Fruit fly (Drosophila melanogaster) Kc167 (cell line): ENCODE data around the gene CG1503.

ENCODE experiments used
- Myc ChIP-seq: fragments of >200 bp; optimal IDR thresholded peaks from 2 replicates; lab custom pipeline; 2017; ENCODE audit warnings: missing external identifiers
- Sin3A ChIP-seq: fragments of >200 bp; optimal IDR thresholded peaks from 2 replicates; lab custom pipeline; 2018; ENCODE audit warnings: missing external identifiers
- h ChIP-seq: fragments of >200 bp; optimal IDR thresholded peaks from 3 replicates; lab custom pipeline; 2018; ENCODE audit warnings: missing external identifiers
- insv ChIP-seq: fragments of >200 bp; optimal IDR thresholded peaks from 3 replicates; lab custom pipeline; 2018; ENCODE audit warnings: missing external identifiers
- psq ChIP-seq: fragments of >200 bp; optimal IDR thresholded peaks from 2 replicates; lab custom pipeline; 2017; ENCODE audit warnings: missing external identifiers
- ttk ChIP-seq: sonication (Bioruptor generic); optimal IDR thresholded peaks from 2 replicates; lab custom pipeline; 2017; ENCODE audit warnings: missing external identifiers

The CG1503 gene

dm6 chrX:21106269-21106668, at the start of gene CG1503:
CG1503 (minus strand) TSS chrX:21106369.
- TF ChIP-seq h: no peak
- TF ChIP-seq Myc (lab: Kevin White, UChicago): no peak
- no peak for TF ChIP-seq insv
- TF ChIP-seq ttk (lab: Kevin White, UChicago): no peak
- TF ChIP-seq psq (lab: Kevin White, UChicago): no peak
- TF ChIP-seq Sin3A (lab: Kevin White, UChicago): no peak

- no peak for TF ChIP-seq psq (lab: Kevin White, UChicago)
- TF ChIP-seq Myc (lab: Kevin White, UChicago): no peak
- no peak for TF ChIP-seq h
Observed at dm6 chrX:21146941-21147340, 40.8 kb upstream of the CG1503 start, which contains the start of gene CG45154. CG45154 (minus strand) TSS chrX:21147041.

- TF ChIP-seq Myc (lab: Kevin White, UChicago) (no peak), ttk (lab: Kevin White, UChicago) (no peak), Sin3A (lab: Kevin White, UChicago) (no peak)
Observed at dm6 chrX:21127267-21127666, 21.1 kb upstream of the CG1503 start.

- TF ChIP-seq Sin3A (lab: Kevin White, UChicago) (no peak), insv (no peak), psq (lab: Kevin White, UChicago) (no peak), Myc (lab: Kevin White, UChicago) (no peak), h (no peak), ttk (lab: Kevin White, UChicago) (no peak)
Observed at dm6 chrX:21126790-21127189, 20.6 kb upstream of the CG1503 start.

dm6 chrX:21125966-21126553, 19.9 kb upstream of the CG1503 start:
- no peak for TF ChIP-seq psq (lab: Kevin White, UChicago)
- no peak for TF ChIP-seq insv
- TF ChIP-seq ttk (lab: Kevin White, UChicago): no peak
- TF ChIP-seq h: no peak
- no peak for TF ChIP-seq Myc (lab: Kevin White, UChicago)
- TF ChIP-seq Sin3A (lab: Kevin White, UChicago): no peak

dm6 chrX:21124176-21124575, 18.0 kb upstream of the CG1503 start:
- TF ChIP-seq Sin3A (lab: Kevin White, UChicago) (no peak), h (no peak), psq (lab: Kevin White, UChicago) (no peak), Myc (lab: Kevin White, UChicago) (no peak), insv (no peak), ttk (lab: Kevin White, UChicago) (no peak)

dm6 chrX:21123499-21123898, 17.3 kb upstream of the CG1503 start, which contains the start of gene ldd:
ldd (plus strand) TSS chrX:21123634.
- TF ChIP-seq Sin3A (lab: Kevin White, UChicago): no peak
- no peak for TF ChIP-seq insv
- no peak for TF ChIP-seq h
- no peak for TF ChIP-seq ttk (lab: Kevin White, UChicago)
- TF ChIP-seq Myc (lab: Kevin White, UChicago): no peak
- TF ChIP-seq psq (lab: Kevin White, UChicago): no peak

dm6 chrX:21116864-21117464, 10.8 kb upstream of the CG1503 start, which contains the start of the genes unc and CG15445:
unc (minus strand) TSS chrX:21116914.
CG15445 (plus strand) TSS chrX:21117159.
- no peak for TF ChIP-seq h
- TF ChIP-seq ttk (lab: Kevin White, UChicago): no peak
- no peak for TF ChIP-seq psq (lab: Kevin White, UChicago)
- TF ChIP-seq Sin3A (lab: Kevin White, UChicago): no peak
- TF ChIP-seq Myc (lab: Kevin White, UChicago): no peak
- TF ChIP-seq insv: no peak

dm6 chrX:21102106-21102505, 4.1 kb downstream of the CG1503 start, which contains the start of gene CG15446:
CG15446 (minus strand) TSS chrX:21102206.
- no peak for TF ChIP-seq Sin3A (lab: Kevin White, UChicago)
- no peak for TF ChIP-seq psq (lab: Kevin White, UChicago)
- no peak for TF ChIP-seq Myc (lab: Kevin White, UChicago)
- TF ChIP-seq h: no peak
- no peak for TF ChIP-seq insv
- TF ChIP-seq ttk (lab: Kevin White, UChicago): no peak

dm6 chrX:21093544-21093943, 12.6 kb downstream of the CG1503 start, which contains the start of gene stg1:
stg1 (plus strand) TSS chrX:21093844.
- TF ChIP-seq Sin3A (lab: Kevin White, UChicago) (no peak), insv (no peak), Myc (lab: Kevin White, UChicago) (no peak), ttk (lab: Kevin White, UChicago) (no peak)

- no peak for TF ChIP-seq insv
- no peak for TF ChIP-seq Myc (lab: Kevin White, UChicago)
- no peak for TF ChIP-seq h
- TF ChIP-seq ttk (lab: Kevin White, UChicago): no peak
- no peak for TF ChIP-seq Sin3A (lab: Kevin White, UChicago)
- TF ChIP-seq psq (lab: Kevin White, UChicago): no peak
Observed at dm6 chrX:21083246-21083645, 22.9 kb downstream of the CG1503 start.

- TF ChIP-seq ttk (lab: Kevin White, UChicago) (no peak), psq (lab: Kevin White, UChicago) (no peak), insv (no peak), Sin3A (lab: Kevin White, UChicago) (no peak), h (no peak), Myc (lab: Kevin White, UChicago) (no peak)
Observed at dm6 chrX:21080335-21080734, 25.8 kb downstream of the CG1503 start.
